Fruit fly (Drosophila melanogaster) whole organism, embryonic: ENCODE measurements around the gene fmt.

Source experiments
- Aef1 ChIP-seq: fragments of 200-800 bp; sonication (Bioruptor generic); IDR thresholded peaks from 3 replicates; pipeline ENCODE4 v1.3.6; 2022; ENCODE audit warnings: missing biosample characterization, missing genetic modification characterization
- CG11398 ChIP-seq: fragments of 200-800 bp; sonication (Bioruptor generic); optimal IDR thresholded peaks from 2 replicates; lab custom pipeline; 2016; ENCODE audit warnings: missing biosample characterization, missing genetic modification characterization
- CG11560 ChIP-seq: fragments of 200-800 bp; sonication (Bioruptor generic); IDR thresholded peaks from 3 replicates; pipeline ENCODE4 v1.3.6; 2022; ENCODE audit warnings: missing biosample characterization, missing genetic modification characterization
- CG12219 ChIP-seq: fragments of 200-800 bp; sonication (Bioruptor generic); optimal IDR thresholded peaks from 3 replicates; lab custom pipeline; 2018; ENCODE audit warnings: missing biosample characterization, mild to moderate bottlenecking, missing genetic modification characterization
- CG13296 ChIP-seq: fragments of 200-800 bp; sonication (Bioruptor generic); optimal IDR thresholded peaks from 3 replicates; lab custom pipeline; 2018; ENCODE audit warnings: missing biosample characterization, mild to moderate bottlenecking, missing genetic modification characterization
- CG14710 ChIP-seq: fragments of 200-800 bp; sonication (Bioruptor generic); optimal IDR thresholded peaks from 3 replicates; lab custom pipeline; 2019; ENCODE audit warnings: missing biosample characterization, mild to moderate bottlenecking, missing genetic modification characterization, moderate library complexity
- CG16779 ChIP-seq: fragments of 200-800 bp; sonication (Bioruptor generic); IDR thresholded peaks from 2 replicates; pipeline ENCODE4 v1.3.6; 2022; ENCODE audit warnings: missing biosample characterization, missing genetic modification characterization
- CG17359 ChIP-seq: fragments of 200-800 bp; sonication (Bioruptor generic); optimal IDR thresholded peaks from 3 replicates; lab custom pipeline; 2018; ENCODE audit warnings: missing biosample characterization, mild to moderate bottlenecking, missing genetic modification characterization, moderate library complexity
- CG17361 ChIP-seq: fragments of 200-800 bp; sonication (Bioruptor generic); IDR thresholded peaks from 3 replicates; pipeline ENCODE4 v1.3.6; 2022; ENCODE audit warnings: missing biosample characterization, missing genetic modification characterization
- CG18476 ChIP-seq: fragments of 200-800 bp; sonication (Bioruptor generic); optimal IDR thresholded peaks from 2 replicates; lab custom pipeline; 2016; ENCODE audit warnings: missing biosample characterization, mild to moderate bottlenecking, missing genetic modification characterization
- CG2875 ChIP-seq: fragments of 200-800 bp; sonication (Bioruptor generic); optimal IDR thresholded peaks from 2 replicates; lab custom pipeline; 2017; ENCODE audit warnings: missing biosample characterization, mild to moderate bottlenecking, missing genetic modification characterization, missing genetic modification reagents
- CG2889 ChIP-seq: fragments of 200-800 bp; sonication (Bioruptor generic); IDR thresholded peaks from 3 replicates; pipeline ENCODE4 v1.3.6; 2022; ENCODE audit warnings: missing biosample characterization, missing genetic modification characterization
- CG3065 ChIP-seq: fragments of 200-800 bp; sonication (Bioruptor generic); optimal IDR thresholded peaks from 2 replicates; lab custom pipeline; 2016; ENCODE audit warnings: missing biosample characterization, missing genetic modification characterization
- CG32772 ChIP-seq: fragments of 200-800 bp; sonication (Bioruptor generic); IDR thresholded peaks from 2 replicates; pipeline ENCODE4 v1.3.6; 2022; ENCODE audit warnings: missing biosample characterization, missing genetic modification characterization
- CG4328 ChIP-seq: fragments of 200-800 bp; sonication (Bioruptor generic); optimal IDR thresholded peaks from 3 replicates; lab custom pipeline; 2017; ENCODE audit warnings: missing biosample characterization, missing genetic modification reagents, missing genetic modification characterization
- CG4404 ChIP-seq: fragments of 200-800 bp; sonication (Bioruptor generic); IDR thresholded peaks from 2 replicates; pipeline ENCODE4 v1.3.6; 2022; ENCODE audit warnings: missing biosample characterization, missing genetic modification characterization
- CG6254 ChIP-seq: fragments of 200-800 bp; sonication (Bioruptor generic); optimal IDR thresholded peaks from 3 replicates; lab custom pipeline; 2017; ENCODE audit warnings: mild to moderate bottlenecking, missing biosample characterization, missing genetic modification reagents, missing genetic modification characterization
- CG6765 ChIP-seq: fragments of 200-800 bp; sonication (Bioruptor generic); optimal IDR thresholded peaks from 3 replicates; lab custom pipeline; 2017; ENCODE audit warnings: missing biosample characterization, mild to moderate bottlenecking, missing genetic modification characterization
- CG7745 ChIP-seq: fragments of 200-800 bp; sonication (Bioruptor generic); optimal IDR thresholded peaks from 2 replicates; lab custom pipeline; 2018; ENCODE audit warnings: missing biosample characterization, mild to moderate bottlenecking, missing genetic modification characterization, moderate library complexity
- CG9727 ChIP-seq: fragments of 200-800 bp; sonication (Bioruptor generic); optimal IDR thresholded peaks from 3 replicates; lab custom pipeline; 2017; ENCODE audit warnings: missing biosample characterization, mild to moderate bottlenecking, missing genetic modification characterization
- CrebB ChIP-seq: fragments of 200-800 bp; sonication (Bioruptor generic); optimal IDR thresholded peaks from 3 replicates; lab custom pipeline; 2018; ENCODE audit warnings: missing biosample characterization, mild to moderate bottlenecking, missing genetic modification characterization
- D19A ChIP-seq: fragments of 200-800 bp; optimal IDR thresholded peaks from 3 replicates; lab custom pipeline; 2019; ENCODE audit warnings: missing biosample characterization, mild to moderate bottlenecking, missing genetic modification characterization, moderate library complexity
- Dek ChIP-seq: fragments of 200-800 bp; sonication (Bioruptor generic); optimal IDR thresholded peaks from 3 replicates; lab custom pipeline; 2019; ENCODE audit warnings: missing biosample characterization, mild to moderate bottlenecking, missing genetic modification characterization, moderate library complexity
- Eip74EF ChIP-seq, 2 experiments: fragments of 200-800 bp in 1 of 2; fragments of >200 bp in 1 of 2; sonication (Bioruptor generic) in 1 of 2; optimal IDR thresholded peaks; 2 replicates each; lab custom pipeline; 2017 to 2019; ENCODE audit warnings: missing biosample characterization in 2 of 2, missing genetic modification characterization in 2 of 2, mild to moderate bottlenecking in 1 of 2, moderate library complexity in 1 of 2
- Ets65A ChIP-seq: fragments of 200-800 bp; sonication (Bioruptor generic); peaks from one replicate; lab custom pipeline; 2016; ENCODE audit warnings: missing biosample characterization, missing genetic modification characterization
- MTF-1 ChIP-seq: fragments of 200-800 bp; sonication (Bioruptor generic); optimal IDR thresholded peaks from 2 replicates; lab custom pipeline; 2018; ENCODE audit warnings: missing biosample characterization, mild to moderate bottlenecking, missing genetic modification characterization, borderline replicate concordance
- Med ChIP-seq: fragments of 200-800 bp; sonication (Bioruptor generic); peaks from one replicate; lab custom pipeline; 2016; ENCODE audit warnings: missing biosample characterization, missing genetic modification characterization, mild to moderate bottlenecking, inconsistent platforms, moderate library complexity
- Myb ChIP-seq: fragments of 200-800 bp; sonication (Bioruptor generic); optimal IDR thresholded peaks from 2 replicates; lab custom pipeline; 2016; ENCODE audit warnings: missing biosample characterization, missing genetic modification characterization
- Nf-YB ChIP-seq: fragments of 200-800 bp; sonication (Bioruptor generic); optimal IDR thresholded peaks from 3 replicates; lab custom pipeline; 2019; ENCODE audit warnings: missing biosample characterization, mild to moderate bottlenecking, missing genetic modification characterization, moderate library complexity
- Poxn ChIP-seq: fragments of 200-800 bp; sonication (Bioruptor generic); IDR thresholded peaks from 2 replicates; pipeline ENCODE4 v1.3.6; 2022; ENCODE audit warnings: missing biosample characterization, missing genetic modification characterization
- Ravus ChIP-seq: fragments of 200-800 bp; sonication (Bioruptor generic); IDR thresholded peaks from 2 replicates; pipeline ENCODE4 v1.3.6; 2022; ENCODE audit warnings: missing biosample characterization, missing genetic modification characterization
- Spps ChIP-seq: fragments of 200-800 bp; sonication (Bioruptor generic); optimal IDR thresholded peaks from 2 replicates; lab custom pipeline; 2018; ENCODE audit warnings: missing biosample characterization, mild to moderate bottlenecking, missing genetic modification characterization
- TFAM ChIP-seq: fragments of 200-800 bp; sonication (Bioruptor generic); optimal IDR thresholded peaks from 2 replicates; lab custom pipeline; 2017; ENCODE audit warnings: missing biosample characterization, missing genetic modification characterization, inconsistent platforms
- Xbp1 ChIP-seq: fragments of 200-800 bp; sonication (Bioruptor generic); optimal IDR thresholded peaks from 3 replicates; lab custom pipeline; 2016; ENCODE audit warnings: missing biosample characterization, mild to moderate bottlenecking, missing genetic modification characterization
- aop ChIP-seq: fragments of 200-800 bp; sonication (Bioruptor generic); IDR thresholded peaks from 2 replicates; pipeline ENCODE4 v1.3.6; 2022; ENCODE audit warnings: missing biosample characterization, missing genetic modification characterization
- caup ChIP-seq: fragments of 200-800 bp; sonication (Bioruptor generic); optimal IDR thresholded peaks from 3 replicates; lab custom pipeline; 2017; ENCODE audit warnings: missing biosample characterization, mild to moderate bottlenecking, missing genetic modification characterization, moderate library complexity; ENCODE audit not compliant: severe bottlenecking
- cg ChIP-seq: fragments of 200-800 bp; sonication (Bioruptor generic); optimal IDR thresholded peaks from 3 replicates; lab custom pipeline; 2019; ENCODE audit warnings: missing biosample characterization, mild to moderate bottlenecking, missing genetic modification characterization, moderate library complexity
- corto ChIP-seq: fragments of 200-800 bp; sonication (Bioruptor generic); optimal IDR thresholded peaks from 2 replicates; lab custom pipeline; 2016; ENCODE audit warnings: missing biosample characterization, mild to moderate bottlenecking, missing genetic modification characterization, moderate library complexity
- crol ChIP-seq: fragments of 200-800 bp; sonication (Bioruptor generic); IDR thresholded peaks from 2 replicates; pipeline ENCODE4 v1.3.6; 2022; ENCODE audit warnings: missing biosample characterization, missing genetic modification characterization
- gcm2 ChIP-seq: fragments of 200-800 bp; sonication (Bioruptor generic); optimal IDR thresholded peaks from 2 replicates; lab custom pipeline; 2016; ENCODE audit warnings: missing biosample characterization, missing genetic modification characterization
- inv ChIP-seq: fragments of 200-800 bp; sonication (Bioruptor generic); IDR thresholded peaks from 2 replicates; pipeline ENCODE4 v1.3.6; 2022; ENCODE audit warnings: missing biosample characterization, missing genetic modification characterization; ENCODE audit not compliant: partially characterized antibody
- kah ChIP-seq: fragments of 200-800 bp; sonication (Bioruptor generic); optimal IDR thresholded peaks from 2 replicates; lab custom pipeline; 2018; ENCODE audit warnings: missing biosample characterization, mild to moderate bottlenecking, missing genetic modification characterization
- lmd ChIP-seq: fragments of 200-800 bp; sonication (Bioruptor generic); IDR thresholded peaks from 2 replicates; pipeline ENCODE4 v1.3.6; 2022; ENCODE audit warnings: missing biosample characterization, missing genetic modification characterization
- nau ChIP-seq: fragments of 200-800 bp; sonication (Bioruptor generic); optimal IDR thresholded peaks from 3 replicates; lab custom pipeline; 2017; ENCODE audit warnings: missing biosample characterization, mild to moderate bottlenecking, missing genetic modification characterization, missing genetic modification reagents
- otp ChIP-seq: fragments of 200-800 bp; sonication (Bioruptor generic); IDR thresholded peaks from 3 replicates; pipeline ENCODE4, ENCODE4 v1.3.6; 2022; ENCODE audit warnings: missing biosample characterization, missing genetic modification characterization
- psq ChIP-seq: fragments of 200-800 bp; sonication (Bioruptor generic); optimal IDR thresholded peaks from 2 replicates; lab custom pipeline; 2017; ENCODE audit warnings: missing biosample characterization, missing genetic modification characterization
- sc ChIP-seq, 3 experiments: fragments of >200 bp in 2 of 3; fragments of 200-800 bp in 1 of 3; sonication (Bioruptor generic) in 1 of 3; optimal IDR thresholded peaks; 2 replicates in 2 of 3; 3 replicates in 1 of 3; lab custom pipeline; 2017; ENCODE audit warnings: mild to moderate bottlenecking in 1 of 3, missing biosample characterization in 1 of 3, missing genetic modification characterization in 1 of 3, missing genetic modification reagents in 1 of 3
- sd ChIP-seq: fragments of 200-800 bp; sonication (Bioruptor generic); optimal IDR thresholded peaks from 3 replicates; lab custom pipeline; 2018; ENCODE audit warnings: missing biosample characterization, mild to moderate bottlenecking, missing genetic modification characterization, moderate library complexity
- sna ChIP-seq: fragments of 200-800 bp; sonication (Bioruptor generic); IDR thresholded peaks from 2 replicates; pipeline ENCODE4 v1.3.6; 2022; ENCODE audit warnings: missing biosample characterization, missing genetic modification characterization; ENCODE audit not compliant: partially characterized antibody

fmt gene

dm6 chr3L:6218517-6219155, 45.0 kb upstream of the fmt start:
- peak; percentile 51 for TF ChIP-seq CrebB
- no peak for TF ChIP-seq aop (GFP tag; lab: Robert Waterston, UW)
- no peak for TF ChIP-seq Spps (tag; lab: Kevin White, UChicago)
- no peak for TF ChIP-seq CG32772 (GFP tag; lab: Robert Waterston, UW)
- TF ChIP-seq CG17359 (tag; lab: Kevin White, UChicago), result no peak
- TF ChIP-seq Med (GFP tag; lab: Kevin White, UChicago), result peak; percentile 31
- TF ChIP-seq CG16779 (GFP tag; lab: Robert Waterston, UW), result no peak
- no peak for TF ChIP-seq Poxn (GFP tag; lab: Robert Waterston, UW)
- TF ChIP-seq crol (GFP tag; lab: Robert Waterston, UW), result no peak
- TF ChIP-seq gcm2 (GFP tag; lab: Kevin White, UChicago), result no peak
- peak; percentile 13; the same call in 1 of the 3 replicates for TF ChIP-seq otp (GFP tag; lab: Robert Waterston, UW)
- TF ChIP-seq inv (GFP tag; lab: Robert Waterston, UW), result no peak
- peak; percentile 96 for TF ChIP-seq psq (GFP tag; lab: Kevin White, UChicago)
- no peak for TF ChIP-seq CG4328 (GFP tag; lab: Kevin White, UChicago)
- peak in 1 of 2 experiments; percentile 63 for TF ChIP-seq Eip74EF (GFP tag; optimal IDR thresholded peaks at IDR 0.05; lab: Kevin White, UChicago)
- no peak for TF ChIP-seq caup (GFP tag; lab: Kevin White, UChicago)
- TF ChIP-seq nau (GFP tag; lab: Kevin White, UChicago), result peak; percentile 16
- no peak for TF ChIP-seq CG11398
- no peak for TF ChIP-seq Xbp1 (GFP tag; lab: Kevin White, UChicago)
- TF ChIP-seq CG6765 (GFP tag; lab: Kevin White, UChicago), result no peak
- TF ChIP-seq CG6254, result peak; percentile 11
- TF ChIP-seq MTF-1, result peak; percentile 31
- no peak for TF ChIP-seq CG4404 (GFP tag; lab: Robert Waterston, UW)
- peak; percentile 1 for TF ChIP-seq CG2875 (GFP tag; lab: Kevin White, UChicago)
- no peak for TF ChIP-seq CG2889 (GFP tag; lab: Robert Waterston, UW)
- TF ChIP-seq CG17361, result no peak
- TF ChIP-seq lmd (GFP tag; lab: Robert Waterston, UW), result no peak
- no peak for TF ChIP-seq Ravus (GFP tag; lab: Robert Waterston, UW)
- TF ChIP-seq TFAM (GFP tag; lab: Kevin White, UChicago), result no peak
- peak; percentile 63 for TF ChIP-seq sd (tag; lab: Kevin White, UChicago)
- no peak for TF ChIP-seq Dek (tag; lab: Kevin White, UChicago)
- no peak for TF ChIP-seq Ets65A (GFP tag; lab: Kevin White, UChicago)
- peak; percentile 94 for TF ChIP-seq D19A (tag; lab: Kevin White, UChicago)
- TF ChIP-seq sna (GFP tag; lab: Robert Waterston, UW), result peak; percentile 23; the same call in 1 of the 2 replicates
- peak; percentile 29 for TF ChIP-seq kah
- no peak for TF ChIP-seq Myb
- TF ChIP-seq corto, result peak; percentile 1
- TF ChIP-seq cg, result peak; percentile 7
- TF ChIP-seq CG9727 (GFP tag; lab: Kevin White, UChicago), result no peak
- no peak for TF ChIP-seq CG3065
- TF ChIP-seq sc (optimal IDR thresholded peaks at IDR 0.05; lab: Kevin White, UChicago), result no peak
- TF ChIP-seq sc (GFP tag; optimal IDR thresholded peaks at IDR 0.05; lab: Kevin White, UChicago), result no peak
- TF ChIP-seq Nf-YB, result no peak
- TF ChIP-seq CG18476 (GFP tag; lab: Kevin White, UChicago), result no peak
- TF ChIP-seq CG11560 (tag; lab: Robert Waterston, UW), result no peak
- peak; percentile 30 for TF ChIP-seq CG12219 (GFP tag; lab: Kevin White, UChicago)
- TF ChIP-seq CG14710, result no peak
- no peak for TF ChIP-seq Aef1 (GFP tag; lab: Robert Waterston, UW)
- peak; percentile 29 for TF ChIP-seq CG7745 (tag; lab: Kevin White, UChicago)
- TF ChIP-seq CG13296 (GFP tag; lab: Kevin White, UChicago), result peak; percentile 47
